Worm (Caenorhabditis elegans) whole organism, L1 larva: ENCODE results near the gene srb-17.

ENCODE experiments used
- alr-1 ChIP-seq: fragments of 200-800 bp; sonication (Bioruptor generic); optimal IDR thresholded peaks from 2 replicates; lab custom pipeline; 2018; ENCODE audit warnings: borderline replicate concordance, mild to moderate bottlenecking, missing genetic modification characterization, missing compliant biosample characterization
- ceh-8 ChIP-seq: fragments of 200-800 bp; sonication (Bioruptor generic); optimal IDR thresholded peaks from 2 replicates; lab custom pipeline; 2018; ENCODE audit warnings: mild to moderate bottlenecking, missing genetic modification characterization, moderate library complexity, missing compliant biosample characterization
- ceh-88 ChIP-seq: fragments of 200-800 bp; sonication (Bioruptor generic); IDR thresholded peaks from 2 replicates; pipeline ENCODE4 v1.3.6; 2022; ENCODE audit warnings: missing genetic modification characterization, missing compliant biosample characterization
- lin-39 ChIP-seq: fragments of 150-350 bp; optimal IDR thresholded peaks from 2 replicates; lab custom pipeline; 2014; ENCODE audit warnings: missing biosample characterization, missing genetic modification reagents, missing genetic modification characterization
- nhr-28 ChIP-seq: fragments of 150-350 bp; optimal IDR thresholded peaks from 2 replicates; lab custom pipeline; 2014; ENCODE audit warnings: missing biosample characterization, missing genetic modification characterization
- nhr-77 ChIP-seq: fragments of 150-350 bp; optimal IDR thresholded peaks from 2 replicates; lab custom pipeline; 2014; ENCODE audit warnings: missing biosample characterization, missing genetic modification characterization
- skn-1 ChIP-seq: fragments of 150-350 bp; optimal IDR thresholded peaks from 2 replicates; lab custom pipeline; 2014; ENCODE audit warnings: missing biosample characterization, missing genetic modification characterization
- unc-130 ChIP-seq: fragments of 150-350 bp; optimal IDR thresholded peaks from 2 replicates; lab custom pipeline; 2017; ENCODE audit warnings: missing biosample characterization, missing genetic modification characterization, inconsistent platforms
- ztf-11 ChIP-seq, 2 experiments: sonication (generic microtip); optimal IDR thresholded peaks; 2 replicates each; lab custom pipeline; 2016 to 2017; ENCODE audit warnings: missing genetic modification characterization in 2 of 2, missing biosample characterization in 1 of 2, missing compliant biosample characterization in 1 of 2

ce11 chrIV:10503750-10504232, 46.8 kb upstream of the srb-17 start:
- 0 out of 2 replicates have a peak, but pooled peaks have one; percentile 21 for TF ChIP-seq ceh-88 (GFP tag; lab: Robert Waterston, UW)
- TF ChIP-seq nhr-77 (tag; lab: Kevin White, UChicago): peak; percentile 26
- TF ChIP-seq skn-1 (tag; lab: Kevin White, UChicago): peak; percentile 27
- TF ChIP-seq unc-130 (tag; lab: Kevin White, UChicago): no peak
- no peak for TF ChIP-seq lin-39
- TF ChIP-seq ceh-8 (GFP tag; lab: Kevin White, UChicago): peak; percentile 32
- no peak for TF ChIP-seq alr-1 (tag; lab: Kevin White, UChicago)
- peak in 1 of 2 experiments; percentile 34 for TF ChIP-seq ztf-11 (tag; optimal IDR thresholded peaks at IDR 0.05; lab: Kevin White, UChicago)
- no peak for TF ChIP-seq nhr-28 (tag; lab: Kevin White, UChicago)
